Worm (Caenorhabditis elegans) whole organism, L1 larva: ENCODE measurements around the gene C45G9.4.
A peak's percentile ranks its signal among the peaks of the same experiment; 100 is the strongest.

ENCODE experiments used
- C16A3.4 ChIP-seq: fragments of 150-350 bp; optimal IDR thresholded peaks from 2 replicates; lab custom pipeline; 2014; ENCODE audit warnings: missing biosample characterization, missing genetic modification characterization
- ama-1 ChIP-seq: fragments of 150-350 bp; optimal IDR thresholded peaks from 2 replicates; lab custom pipeline; 2014
- ceh-63 ChIP-seq: fragments of 200-800 bp; sonication (Bioruptor generic); optimal IDR thresholded peaks from 2 replicates; lab custom pipeline; 2018; ENCODE audit warnings: mild to moderate bottlenecking, missing genetic modification characterization, missing compliant biosample characterization
- ceh-8 ChIP-seq: fragments of 200-800 bp; sonication (Bioruptor generic); optimal IDR thresholded peaks from 2 replicates; lab custom pipeline; 2018; ENCODE audit warnings: mild to moderate bottlenecking, missing genetic modification characterization, moderate library complexity, missing compliant biosample characterization
- ceh-82 ChIP-seq, 3 experiments: fragments of 150-350 bp in 1 of 3; sonication (generic microtip) in 2 of 3; optimal IDR thresholded peaks; 2 replicates each; lab custom pipeline; 2014 to 2017; ENCODE audit warnings: missing biosample characterization in 3 of 3, missing genetic modification characterization in 3 of 3
- ces-1 ChIP-seq: fragments of 150-350 bp; optimal IDR thresholded peaks from 2 replicates; lab custom pipeline; 2014; ENCODE audit warnings: missing biosample characterization, missing genetic modification reagents, missing genetic modification characterization
- dpl-1 ChIP-seq, 3 experiments: fragments of 150-350 bp in 2 of 3; sonication (generic microtip) in 1 of 3; optimal IDR thresholded peaks; 2 replicates each; lab custom pipeline; 2014 to 2017; ENCODE audit warnings: missing biosample characterization in 3 of 3, missing genetic modification characterization in 3 of 3, missing genetic modification reagents in 3 of 3
- egl-27 ChIP-seq, 2 experiments: fragments of 150-350 bp in 1 of 2; sonication (generic microtip); optimal IDR thresholded peaks; 3 replicates each; lab custom pipeline; 2017 to 2018; ENCODE audit warnings: missing biosample characterization in 2 of 2, missing genetic modification characterization in 2 of 2, missing genetic modification reagents in 2 of 2
- elt-2 ChIP-seq: sonication (generic microtip); optimal IDR thresholded peaks from 2 replicates; lab custom pipeline; 2016; ENCODE audit warnings: missing genetic modification characterization, mild to moderate bottlenecking, inconsistent platforms, missing compliant biosample characterization, missing genetic modification reagents
- elt-3 ChIP-seq, 6 experiments: fragments of 150-350 bp in 1 of 6; sonication (generic microtip); optimal IDR thresholded peaks; 2 replicates each; lab custom pipeline; 2017 to 2018; ENCODE audit warnings: missing biosample characterization in 6 of 6, missing genetic modification characterization in 6 of 6, inconsistent platforms in 1 of 6
- ets-5 ChIP-seq: fragments of 200-800 bp; sonication (Bioruptor generic); IDR thresholded peaks from 2 replicates; pipeline ENCODE4 v1.3.6; 2022; ENCODE audit warnings: missing genetic modification characterization, missing compliant biosample characterization
- fkh-10 ChIP-seq: sonication (generic microtip); optimal IDR thresholded peaks from 2 replicates; lab custom pipeline; 2017; ENCODE audit warnings: missing biosample characterization, missing genetic modification reagents, missing genetic modification characterization
- fkh-4 ChIP-seq: sonication (generic microtip); optimal IDR thresholded peaks from 2 replicates; lab custom pipeline; 2016; ENCODE audit warnings: missing compliant biosample characterization, missing genetic modification characterization, borderline replicate concordance
- fkh-8 ChIP-seq: sonication (generic microtip); optimal IDR thresholded peaks from 2 replicates; lab custom pipeline; 2016; ENCODE audit warnings: mild to moderate bottlenecking, missing genetic modification characterization, missing compliant biosample characterization
- grh-1 ChIP-seq: fragments of 200-800 bp; sonication (Bioruptor generic); IDR thresholded peaks from 2 replicates; pipeline ENCODE4 v1.3.6; 2022; ENCODE audit warnings: missing genetic modification reagents, missing genetic modification characterization, missing compliant biosample characterization
- hlh-17 ChIP-seq: fragments of 200-800 bp; sonication (Bioruptor generic); optimal IDR thresholded peaks from 2 replicates; lab custom pipeline; 2018; ENCODE audit warnings: missing genetic modification characterization, mild to moderate bottlenecking, missing compliant biosample characterization, moderate library complexity, borderline replicate concordance
- isw-1 ChIP-seq: fragments of 200-800 bp; sonication (Bioruptor generic); IDR thresholded peaks from 2 replicates; pipeline ENCODE4 v1.3.6; 2022; ENCODE audit warnings: missing genetic modification characterization, missing compliant biosample characterization
- lin-14 ChIP-seq: fragments of 200-800 bp; sonication (Bioruptor generic); optimal IDR thresholded peaks from 2 replicates; lab custom pipeline; 2018; ENCODE audit warnings: mild to moderate bottlenecking, missing genetic modification characterization, moderate library complexity, missing compliant biosample characterization
- lin-15B ChIP-seq: fragments of 150-350 bp; sonication (generic microtip); optimal IDR thresholded peaks from 3 replicates; lab custom pipeline; 2014; ENCODE audit warnings: missing biosample characterization, missing genetic modification characterization
- lin-39 ChIP-seq: fragments of 150-350 bp; optimal IDR thresholded peaks from 2 replicates; lab custom pipeline; 2014; ENCODE audit warnings: missing biosample characterization, missing genetic modification reagents, missing genetic modification characterization
- lir-3 ChIP-seq: sonication (generic microtip); optimal IDR thresholded peaks from 2 replicates; lab custom pipeline; 2016; ENCODE audit warnings: mild to moderate bottlenecking, missing genetic modification characterization, moderate library complexity, missing compliant biosample characterization; ENCODE audit not compliant: poor library complexity
- mdl-1 ChIP-seq, 2 experiments: fragments of 150-350 bp; optimal IDR thresholded peaks; 2 replicates each; lab custom pipeline; 2014 to 2017; ENCODE audit warnings: missing biosample characterization in 2 of 2, missing genetic modification characterization in 2 of 2, inconsistent platforms in 1 of 2
- nhr-11 ChIP-seq: fragments of 150-350 bp; optimal IDR thresholded peaks from 2 replicates; lab custom pipeline; 2014; ENCODE audit warnings: missing biosample characterization, missing genetic modification characterization
- nhr-19 ChIP-seq: fragments of 200-800 bp; sonication (Bioruptor generic); conservative IDR thresholded peaks from 2 replicates; pipeline ENCODE4 v1.3.6; 2022; ENCODE audit warnings: missing genetic modification characterization, missing compliant biosample characterization
- nhr-28 ChIP-seq: fragments of 150-350 bp; optimal IDR thresholded peaks from 2 replicates; lab custom pipeline; 2014; ENCODE audit warnings: missing biosample characterization, missing genetic modification characterization
- nhr-47 ChIP-seq: sonication (generic microtip); optimal IDR thresholded peaks from 2 replicates; lab custom pipeline; 2016; ENCODE audit warnings: mild to moderate bottlenecking, missing genetic modification characterization, moderate library complexity, missing compliant biosample characterization
- nhr-84 ChIP-seq: sonication (generic microtip); optimal IDR thresholded peaks from 2 replicates; lab custom pipeline; 2017; ENCODE audit warnings: missing biosample characterization, missing genetic modification characterization
- nhr-85 ChIP-seq: sonication (generic microtip); peaks from one replicate; lab custom pipeline; 2016; ENCODE audit warnings: missing genetic modification characterization, inconsistent platforms, missing compliant biosample characterization
- pag-3 ChIP-seq: sonication (generic microtip); optimal IDR thresholded peaks from 2 replicates; lab custom pipeline; 2017; ENCODE audit warnings: missing genetic modification characterization, mild to moderate bottlenecking, missing compliant biosample characterization, antibody characterized with exemption, borderline replicate concordance; ENCODE audit not compliant: insufficient read depth
- pax-3 ChIP-seq: fragments of 200-800 bp; sonication (Bioruptor generic); optimal IDR thresholded peaks from 2 replicates; lab custom pipeline; 2018; ENCODE audit warnings: mild to moderate bottlenecking, missing genetic modification characterization, moderate library complexity, missing compliant biosample characterization
- snpc-4 ChIP-seq: fragments of 150-350 bp; optimal IDR thresholded peaks from 2 replicates; lab custom pipeline; 2014; ENCODE audit warnings: missing biosample characterization, missing genetic modification characterization
- sox-4 ChIP-seq: sonication (generic microtip); optimal IDR thresholded peaks from 2 replicates; lab custom pipeline; 2016; ENCODE audit warnings: missing genetic modification characterization, missing compliant biosample characterization
- sptf-1 ChIP-seq: fragments of 150-350 bp; optimal IDR thresholded peaks from 2 replicates; lab custom pipeline; 2014; ENCODE audit warnings: missing biosample characterization, missing genetic modification characterization
- swsn-7 ChIP-seq: sonication (generic microtip); optimal IDR thresholded peaks from 2 replicates; lab custom pipeline; 2016; ENCODE audit warnings: missing genetic modification characterization, missing compliant biosample characterization
- unc-130 ChIP-seq: fragments of 150-350 bp; optimal IDR thresholded peaks from 2 replicates; lab custom pipeline; 2017; ENCODE audit warnings: missing biosample characterization, missing genetic modification characterization, inconsistent platforms
- unc-30 ChIP-seq: sonication (generic microtip); optimal IDR thresholded peaks from 2 replicates; lab custom pipeline; 2017; ENCODE audit warnings: missing biosample characterization, missing genetic modification characterization
- unc-86 ChIP-seq: sonication (generic microtip); optimal IDR thresholded peaks from 2 replicates; lab custom pipeline; 2016; ENCODE audit warnings: missing genetic modification characterization, missing compliant biosample characterization
- zip-4 ChIP-seq: fragments of 200-800 bp; sonication (Bioruptor generic); optimal IDR thresholded peaks from 2 replicates; lab custom pipeline; 2018; ENCODE audit warnings: mild to moderate bottlenecking, missing genetic modification characterization, moderate library complexity, missing compliant biosample characterization
- ztf-4 ChIP-seq: fragments of 150-350 bp; optimal IDR thresholded peaks from 2 replicates; lab custom pipeline; 2014; ENCODE audit warnings: missing biosample characterization, missing genetic modification characterization

The C45G9.4 gene

ce11 chrIII:5013915-5014346 is 48.6 kb upstream of the C45G9.4 start (continued):
- TF ChIP-seq pax-3 (tag; lab: Kevin White, UChicago) (no peak), nhr-85 (peak; percentile 84), sptf-1 (no peak), unc-86 (tag; lab: Kevin White, UChicago) (peak; percentile 89), ces-1 (GFP tag; lab: Kevin White, UChicago) (no peak), sox-4 (tag; lab: Kevin White, UChicago) (peak; percentile 54), ceh-8 (GFP tag; lab: Kevin White, UChicago) (peak; percentile 57), egl-27 (tag; optimal IDR thresholded peaks at IDR 0.05; lab: Kevin White, UChicago) (peak in 1 of 2 experiments; percentile 82), dpl-1 (GFP tag; optimal IDR thresholded peaks at IDR 0.05; lab: Kevin White, UChicago) (peak; percentile 65 to 69 (median 65)), ets-5 (GFP tag; lab: Robert Waterston, UW) (no peak), fkh-8 (peak; percentile 90), unc-130 (tag; lab: Kevin White, UChicago) (peak; percentile 48), grh-1 (GFP tag; lab: Robert Waterston, UW) (no peak), swsn-7 (peak; percentile 89), mdl-1 (tag; optimal IDR thresholded peaks at IDR 0.05; lab: Kevin White, UChicago) (peak in 1 of 2 experiments; percentile 84), ztf-4 (tag; lab: Kevin White, UChicago) (peak; percentile 73), snpc-4 (peak; percentile 75), nhr-11 (tag; lab: Kevin White, UChicago) (peak; percentile 37), elt-2 (tag; lab: Kevin White, UChicago) (peak; percentile 44), ceh-63 (GFP tag; lab: Kevin White, UChicago) (no peak), ceh-82 (tag; optimal IDR thresholded peaks at IDR 0.05; lab: Kevin White, UChicago) (peak; percentile 57 to 83 (median 80)), fkh-4 (tag; lab: Kevin White, UChicago) (peak; percentile 20), nhr-28 (no peak), pag-3 (tag; lab: Kevin White, UChicago) (no peak), nhr-19 (peak; percentile 84), nhr-84 (no peak), ama-1 (lab: Kevin White, UChicago) (peak; percentile 15), lin-14 (GFP tag; lab: Kevin White, UChicago) (peak; percentile 98), lin-15B (tag; lab: Kevin White, UChicago) (peak; percentile 45), hlh-17 (no peak), nhr-47 (tag; lab: Kevin White, UChicago) (peak; percentile 88), zip-4 (GFP tag; lab: Kevin White, UChicago) (no peak), lin-39 (tag; lab: Kevin White, UChicago) (peak; percentile 53), unc-30 (tag; lab: Kevin White, UChicago) (no peak), isw-1 (GFP tag; lab: Robert Waterston, UW) (peak; percentile 75)

- no peak for TF ChIP-seq lir-3 (tag; lab: Kevin White, UChicago)
- TF ChIP-seq fkh-10 (GFP tag; lab: Kevin White, UChicago): no peak
- TF ChIP-seq C16A3.4 (tag; lab: Kevin White, UChicago): no peak
- no peak for TF ChIP-seq elt-3 (tag; optimal IDR thresholded peaks at IDR 0.05; lab: Kevin White, UChicago)
- TF ChIP-seq, all 84 proteins: peak for 0
Observed at ce11 chrIII:5017550-5017949, 45.0 kb upstream of the C45G9.4 start, which contains the start of gene larp-1. Gene larp-1 (minus strand): TSS chrIII:5017650.
